Worm (Caenorhabditis elegans): ENCODE results near the gene alg-3.

ce11 chrIV:11676054-11676453 is 28.0 kb upstream of the alg-3 start, which contains the start of gene inx-9:
- TF ChIP-seq Y79H2A.3 (GFP tag; conservative IDR thresholded peaks at IDR 0.05), result no peak
- no peak for TF ChIP-seq F49E8.2 (tag; optimal IDR thresholded peaks at IDR 0.05; ENCODE audit: insufficient read depth)

Measured in whole organism, young adult.